Fruit fly (Drosophila melanogaster) whole organism, adult: ENCODE measurements around the gene sls.

Source experiments
- CG11617 ChIP-seq: fragments of 200-800 bp; sonication (Bioruptor generic); optimal IDR thresholded peaks from 2 replicates; lab custom pipeline; 2017; ENCODE audit warnings: mild to moderate bottlenecking, missing biosample characterization, missing genetic modification reagents, missing genetic modification characterization
- CG12768 ChIP-seq: fragments of 200-800 bp; sonication (Bioruptor generic); optimal IDR thresholded peaks from 2 replicates; lab custom pipeline; 2017; ENCODE audit warnings: missing biosample characterization, missing genetic modification characterization, mild to moderate bottlenecking, moderate library complexity, missing genetic modification reagents
- CG14711 ChIP-seq: fragments of 200-800 bp; sonication (Bioruptor generic); optimal IDR thresholded peaks from 2 replicates; lab custom pipeline; 2018; ENCODE audit warnings: missing biosample characterization, mild to moderate bottlenecking, missing genetic modification characterization, moderate library complexity
- CG1620 ChIP-seq: fragments of 200-800 bp; sonication (Bioruptor generic); optimal IDR thresholded peaks from 2 replicates; lab custom pipeline; 2016; ENCODE audit warnings: missing biosample characterization, missing genetic modification characterization
- CG33017 ChIP-seq: fragments of 200-800 bp; sonication (Bioruptor generic); optimal IDR thresholded peaks from 2 replicates; lab custom pipeline; 2018; ENCODE audit warnings: missing biosample characterization, mild to moderate bottlenecking, missing genetic modification characterization, moderate library complexity
- CG5204 ChIP-seq: fragments of 200-800 bp; sonication (Bioruptor generic); optimal IDR thresholded peaks from 2 replicates; lab custom pipeline; 2016; ENCODE audit warnings: missing biosample characterization, missing genetic modification characterization
- CG7045 ChIP-seq: fragments of 200-800 bp; sonication (Bioruptor generic); optimal IDR thresholded peaks from 2 replicates; lab custom pipeline; 2017; ENCODE audit warnings: missing biosample characterization, mild to moderate bottlenecking, missing genetic modification characterization
- CG7101 ChIP-seq: fragments of 200-800 bp; sonication (Bioruptor generic); optimal IDR thresholded peaks from 2 replicates; lab custom pipeline; 2018; ENCODE audit warnings: missing biosample characterization, mild to moderate bottlenecking, missing genetic modification characterization, moderate library complexity
- Clk ChIP-seq: fragments of 200-800 bp; sonication (Bioruptor generic); optimal IDR thresholded peaks from 2 replicates; lab custom pipeline; 2017; ENCODE audit warnings: missing biosample characterization, missing genetic modification characterization
- Crg-1 ChIP-seq: fragments of 200-800 bp; sonication (Bioruptor generic); optimal IDR thresholded peaks from 2 replicates; lab custom pipeline; 2016; ENCODE audit warnings: missing biosample characterization, missing genetic modification characterization
- Hr96 ChIP-seq: fragments of 200-800 bp; sonication (Bioruptor generic); optimal IDR thresholded peaks from 2 replicates; lab custom pipeline; 2016; ENCODE audit warnings: missing biosample characterization, missing genetic modification characterization
- Mnt ChIP-seq: fragments of 200-800 bp; sonication (Bioruptor generic); optimal IDR thresholded peaks from 2 replicates; lab custom pipeline; 2016; ENCODE audit warnings: missing biosample characterization, mild to moderate bottlenecking, missing genetic modification characterization
- bab1 ChIP-seq: fragments of 200-800 bp; sonication (Bioruptor generic); optimal IDR thresholded peaks from 3 replicates; lab custom pipeline; 2019; ENCODE audit warnings: missing biosample characterization, mild to moderate bottlenecking, missing genetic modification characterization, moderate library complexity
- cic ChIP-seq: fragments of 200-800 bp; sonication (Bioruptor generic); optimal IDR thresholded peaks from 2 replicates; lab custom pipeline; 2017; ENCODE audit warnings: missing biosample characterization, mild to moderate bottlenecking, missing genetic modification characterization, moderate library complexity
- cnc ChIP-seq, 2 experiments: fragments of >200 bp; optimal IDR thresholded peaks; 2 replicates each; lab custom pipeline; 2017
- kay ChIP-seq: fragments of 200-800 bp; sonication (Bioruptor generic); peaks from one replicate; lab custom pipeline; 2016; ENCODE audit warnings: missing biosample characterization, missing genetic modification characterization, borderline replicate concordance
- ovo ChIP-seq: fragments of 200-800 bp; sonication (Bioruptor generic); optimal IDR thresholded peaks from 2 replicates; lab custom pipeline; 2016; ENCODE audit warnings: missing biosample characterization, missing genetic modification characterization
- pad ChIP-seq: fragments of 200-800 bp; sonication (Bioruptor generic); optimal IDR thresholded peaks from 3 replicates; lab custom pipeline; 2017; ENCODE audit warnings: missing biosample characterization, missing genetic modification characterization, mild to moderate bottlenecking, moderate library complexity, missing genetic modification reagents
- tj ChIP-seq: fragments of 200-800 bp; sonication (Bioruptor generic); optimal IDR thresholded peaks from 3 replicates; lab custom pipeline; 2017; ENCODE audit warnings: missing biosample characterization, mild to moderate bottlenecking, missing genetic modification characterization, moderate library complexity
- toe ChIP-seq: fragments of 200-800 bp; sonication (Bioruptor generic); optimal IDR thresholded peaks from 2 replicates; lab custom pipeline; 2016; ENCODE audit warnings: missing biosample characterization, missing genetic modification characterization

Gene sls

dm6 chr3L:2038124-2038523, 77.3 kb downstream of the sls start, which contains the start of gene CG42355:
Gene CG42355 (minus strand): TSS chr3L:2038224.
- TF ChIP-seq CG12768 (GFP tag; lab: Kevin White, UChicago): no peak
- no peak for TF ChIP-seq Crg-1
- no peak for TF ChIP-seq cic (GFP tag; lab: Kevin White, UChicago)
- no peak for TF ChIP-seq Clk
- no peak for TF ChIP-seq CG33017 (tag; lab: Kevin White, UChicago)
- TF ChIP-seq bab1: no peak
- no peak for TF ChIP-seq Hr96 (GFP tag; lab: Kevin White, UChicago)
- TF ChIP-seq pad (GFP tag; lab: Kevin White, UChicago): no peak
- no peak for TF ChIP-seq kay (GFP tag; lab: Kevin White, UChicago)
- no peak for TF ChIP-seq cnc (optimal IDR thresholded peaks at IDR 0.05; lab: Kevin White, UChicago)
- TF ChIP-seq CG14711: no peak
- TF ChIP-seq Mnt (GFP tag; lab: Kevin White, UChicago): no peak
- TF ChIP-seq CG5204 (GFP tag; lab: Kevin White, UChicago): no peak
- TF ChIP-seq ovo (GFP tag; lab: Kevin White, UChicago): no peak
- no peak for TF ChIP-seq toe (GFP tag; lab: Kevin White, UChicago)
- no peak for TF ChIP-seq CG1620
- no peak for TF ChIP-seq CG7101 (tag; lab: Kevin White, UChicago)
- TF ChIP-seq tj (GFP tag; lab: Kevin White, UChicago): no peak
- TF ChIP-seq CG7045 (GFP tag; lab: Kevin White, UChicago): no peak
- TF ChIP-seq CG11617: no peak

dm6 chr3L:2026691-2027090, 88.7 kb downstream of the sls start, which contains the start of gene Grl62c:
Gene Grl62c (plus strand): TSS chr3L:2026991.
- TF ChIP-seq CG5204 (GFP tag; lab: Kevin White, UChicago) (no peak), CG1620 (no peak), ovo (GFP tag; lab: Kevin White, UChicago) (no peak), Mnt (GFP tag; lab: Kevin White, UChicago) (no peak), pad (GFP tag; lab: Kevin White, UChicago) (no peak), CG7045 (GFP tag; lab: Kevin White, UChicago) (no peak), kay (GFP tag; lab: Kevin White, UChicago) (no peak), Clk (no peak), cic (GFP tag; lab: Kevin White, UChicago) (no peak), cnc (optimal IDR thresholded peaks at IDR 0.05; lab: Kevin White, UChicago) (no peak), Crg-1 (no peak), toe (GFP tag; lab: Kevin White, UChicago) (no peak), CG7101 (tag; lab: Kevin White, UChicago) (no peak), Hr96 (GFP tag; lab: Kevin White, UChicago) (no peak), CG11617 (no peak)

- TF ChIP-seq CG1620 (no peak), cic (GFP tag; lab: Kevin White, UChicago) (no peak), CG7045 (GFP tag; lab: Kevin White, UChicago) (no peak), kay (GFP tag; lab: Kevin White, UChicago) (no peak), Clk (no peak), Crg-1 (no peak), Hr96 (GFP tag; lab: Kevin White, UChicago) (no peak), ovo (GFP tag; lab: Kevin White, UChicago) (no peak), bab1 (no peak)
Measured at dm6 chr3L:2023291-2023690, 92.1 kb downstream of the sls start, which contains the start of gene Grl62b. Gene Grl62b (minus strand): TSS chr3L:2023391.

dm6 chr3L:2021858-2022257, 93.6 kb downstream of the sls start, which contains the start of gene Grl62a:
Gene Grl62a (minus strand): TSS chr3L:2021958.
- TF ChIP-seq ovo (GFP tag; lab: Kevin White, UChicago) (no peak), cic (GFP tag; lab: Kevin White, UChicago) (no peak), Hr96 (GFP tag; lab: Kevin White, UChicago) (no peak), CG7045 (GFP tag; lab: Kevin White, UChicago) (no peak), pad (GFP tag; lab: Kevin White, UChicago) (no peak), cnc (optimal IDR thresholded peaks at IDR 0.05; lab: Kevin White, UChicago) (no peak), kay (GFP tag; lab: Kevin White, UChicago) (no peak), Crg-1 (no peak), tj (GFP tag; lab: Kevin White, UChicago) (no peak), CG14711 (no peak)

- TF ChIP-seq CG7101 (tag; lab: Kevin White, UChicago) (no peak), CG7045 (GFP tag; lab: Kevin White, UChicago) (no peak), CG5204 (GFP tag; lab: Kevin White, UChicago) (no peak), Clk (no peak), CG14711 (no peak)
Measured at dm6 chr3L:2005551-2005950, 109.9 kb downstream of the sls start, which contains the start of gene CG42841. Gene CG42841 (minus strand): TSS chr3L:2005651.

- no peak for TF ChIP-seq pad (GFP tag; lab: Kevin White, UChicago)
- no peak for TF ChIP-seq Mnt (GFP tag; lab: Kevin White, UChicago)
- no peak for TF ChIP-seq CG33017 (tag; lab: Kevin White, UChicago)
- TF ChIP-seq kay (GFP tag; lab: Kevin White, UChicago): no peak
- no peak for TF ChIP-seq Crg-1
- no peak for TF ChIP-seq CG7101 (tag; lab: Kevin White, UChicago)
- TF ChIP-seq CG14711: no peak
- TF ChIP-seq tj (GFP tag; lab: Kevin White, UChicago): no peak
- TF ChIP-seq CG7045 (GFP tag; lab: Kevin White, UChicago): no peak
- no peak for TF ChIP-seq cic (GFP tag; lab: Kevin White, UChicago)
- TF ChIP-seq toe (GFP tag; lab: Kevin White, UChicago): no peak
- TF ChIP-seq CG12768 (GFP tag; lab: Kevin White, UChicago): no peak
- no peak for TF ChIP-seq cnc (optimal IDR thresholded peaks at IDR 0.05; lab: Kevin White, UChicago)
- TF ChIP-seq CG11617: no peak
- no peak for TF ChIP-seq CG1620
Measured at dm6 chr3L:2004732-2005131, 110.7 kb downstream of the sls start.
